Worm (Caenorhabditis elegans): ENCODE results near the gene D1086.11.

Gene D1086.11

DNA sequence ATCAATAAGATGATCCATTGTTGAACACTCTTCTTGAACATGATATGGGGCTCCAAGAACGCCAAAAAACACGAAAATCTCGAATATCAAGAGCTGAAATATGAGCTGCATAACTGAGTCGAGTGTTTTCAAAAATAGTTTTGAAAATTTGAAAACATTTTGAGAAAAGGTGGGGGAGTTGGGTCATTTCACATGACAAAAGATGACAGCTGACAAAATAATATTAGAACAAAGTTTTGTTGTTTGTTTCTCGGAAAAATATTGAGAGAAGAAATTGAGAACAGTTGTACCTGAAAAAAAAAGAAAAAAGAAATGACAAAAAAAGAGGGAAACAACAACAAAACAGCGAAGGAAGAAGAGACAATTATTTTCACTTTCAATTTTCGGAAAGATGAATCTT, 24.3 kb downstream of the D1086.11 start, which contains the start of the genes D1086.2 and D1086.1:
Gene D1086.2, minus strand, starts transcription at position 150 of the 400 bp plus-strand sequence.
Gene D1086.1, plus strand, starts transcription at position 340 of the 400 bp plus-strand sequence.
- TF ChIP-seq ets-7 (tag; optimal IDR thresholded peaks at IDR 0.05) (no peak), flt-1 (GFP tag; IDR thresholded peaks at IDR 0.05) (no peak), hnd-1 (tag; optimal IDR thresholded peaks at IDR 0.05) (no peak), ceh-36 (tag; optimal IDR thresholded peaks at IDR 0.05) (no peak), tra-4 (tag; optimal IDR thresholded peaks at IDR 0.05) (no peak), tbx-37 (GFP tag; conservative IDR thresholded peaks at IDR 0.05) (no peak), hmg-4 (GFP tag; optimal IDR thresholded peaks at IDR 0.05) (no peak), tbx-11 (GFP tag; IDR thresholded peaks at IDR 0.05) (no peak), aly-1 (tag; optimal IDR thresholded peaks at IDR 0.05) (no peak), sea-1 (GFP tag; conservative IDR thresholded peaks at IDR 0.05) (no peak), ceh-13 (GFP tag; optimal IDR thresholded peaks at IDR 0.05) (no peak), ama-1 (optimal IDR thresholded peaks at IDR 0.05) (no peak), scrt-1 (GFP tag; IDR thresholded peaks at IDR 0.05) (no peak), hmbx-1 (tag; optimal IDR thresholded peaks at IDR 0.05) (no peak), F13C5.2 (tag; optimal IDR thresholded peaks at IDR 0.05) (no peak), pes-1 (GFP tag; IDR thresholded peaks at IDR 0.05) (no peak), B0310.2 (tag; optimal IDR thresholded peaks at IDR 0.05) (no peak)

DNA sequence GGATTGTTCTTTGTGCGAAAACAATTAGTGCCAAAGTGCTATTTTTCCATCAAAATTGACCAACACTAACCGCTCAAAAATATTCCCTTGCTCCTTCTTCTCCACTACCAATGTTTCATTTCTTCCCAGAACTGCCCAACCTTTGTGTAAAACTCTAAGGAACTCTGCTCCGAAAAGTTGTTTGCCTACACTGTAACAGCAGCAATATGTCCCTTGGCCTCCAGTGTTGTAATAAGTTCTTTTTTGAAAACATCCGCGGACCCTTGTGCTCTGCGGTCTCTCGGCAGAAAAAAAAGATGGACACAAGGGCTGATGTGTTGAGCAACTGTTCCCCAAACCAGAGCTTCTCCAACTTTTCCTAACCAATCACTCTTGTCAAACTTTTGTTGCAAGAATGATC, 26.6 kb downstream of the D1086.11 start, which contains the start of gene D1086.12:
Gene D1086.12, plus strand, starts transcription at position 301 of the 400 bp plus-strand sequence.
- TF ChIP-seq hmg-4 (GFP tag; optimal IDR thresholded peaks at IDR 0.05) (no peak), flt-1 (GFP tag; IDR thresholded peaks at IDR 0.05) (no peak)

DNA sequence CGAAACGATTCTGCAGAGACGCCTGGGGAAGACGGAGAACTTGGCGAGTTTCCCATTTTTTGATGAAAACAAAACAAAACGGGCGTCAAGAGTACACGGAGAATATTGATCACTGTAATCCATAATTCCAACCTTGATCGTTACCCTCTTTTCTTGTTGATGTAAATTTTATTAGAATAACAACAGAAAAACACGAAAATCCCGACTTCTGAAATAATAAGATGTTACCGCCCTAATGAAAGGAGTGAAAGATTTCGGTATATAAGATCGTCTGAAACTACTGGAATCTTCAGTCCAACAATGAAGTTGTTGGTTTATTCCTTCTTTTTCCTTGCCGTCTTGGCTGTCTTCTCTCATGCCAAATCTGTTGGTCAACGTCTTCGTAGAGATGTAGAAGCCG, 29.7 kb downstream of the D1086.11 start, which contains the start of gene D1086.9:
Gene D1086.9, plus strand, starts transcription at position 301 of the 400 bp plus-strand sequence.
- TF ChIP-seq tra-4 (tag; optimal IDR thresholded peaks at IDR 0.05) (no peak), hmg-4 (GFP tag; optimal IDR thresholded peaks at IDR 0.05) (no peak), ama-1 (optimal IDR thresholded peaks at IDR 0.05) (no peak), B0310.2 (tag; optimal IDR thresholded peaks at IDR 0.05) (no peak)

DNA sequence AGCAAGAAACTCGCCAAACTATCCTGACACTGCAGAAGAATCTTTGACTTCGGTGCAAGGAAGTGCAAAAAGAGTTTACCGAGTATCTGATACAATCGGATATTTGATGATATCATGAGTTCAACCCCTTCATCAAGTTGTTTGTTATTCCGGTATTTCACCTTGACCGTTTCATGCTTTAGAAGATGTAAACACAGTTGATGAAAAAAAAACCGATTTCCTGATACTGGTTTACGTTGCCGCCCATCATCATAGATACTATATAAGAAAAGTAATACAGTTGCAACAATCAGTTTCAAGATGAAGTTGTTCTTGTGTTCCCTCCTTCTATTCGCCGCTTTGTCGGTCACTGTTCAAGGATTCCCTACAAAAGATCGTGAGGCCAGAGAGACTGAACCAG, 33.3 kb downstream of the D1086.11 start, which contains the start of gene H39E23.3:
Gene H39E23.3, plus strand, starts transcription at position 301 of the 400 bp plus-strand sequence.
- TF ChIP-seq hmbx-1 (tag; optimal IDR thresholded peaks at IDR 0.05) = no peak
- no peak for TF ChIP-seq B0310.2 (tag; optimal IDR thresholded peaks at IDR 0.05)
- TF ChIP-seq ets-7 (tag; optimal IDR thresholded peaks at IDR 0.05) = no peak
- no peak for TF ChIP-seq pes-1 (GFP tag; IDR thresholded peaks at IDR 0.05)
- TF ChIP-seq hnd-1 (tag; optimal IDR thresholded peaks at IDR 0.05) = no peak
- no peak for TF ChIP-seq sea-1 (GFP tag; conservative IDR thresholded peaks at IDR 0.05)
- no peak for TF ChIP-seq aly-1 (tag; optimal IDR thresholded peaks at IDR 0.05)
- TF ChIP-seq flt-1 (GFP tag; IDR thresholded peaks at IDR 0.05) = no peak
- no peak for TF ChIP-seq ceh-13 (GFP tag; optimal IDR thresholded peaks at IDR 0.05)
- no peak for TF ChIP-seq hmg-4 (GFP tag; optimal IDR thresholded peaks at IDR 0.05)
- no peak for TF ChIP-seq tbx-11 (GFP tag; IDR thresholded peaks at IDR 0.05)
- TF ChIP-seq F13C5.2 (tag; optimal IDR thresholded peaks at IDR 0.05) = no peak

DNA sequence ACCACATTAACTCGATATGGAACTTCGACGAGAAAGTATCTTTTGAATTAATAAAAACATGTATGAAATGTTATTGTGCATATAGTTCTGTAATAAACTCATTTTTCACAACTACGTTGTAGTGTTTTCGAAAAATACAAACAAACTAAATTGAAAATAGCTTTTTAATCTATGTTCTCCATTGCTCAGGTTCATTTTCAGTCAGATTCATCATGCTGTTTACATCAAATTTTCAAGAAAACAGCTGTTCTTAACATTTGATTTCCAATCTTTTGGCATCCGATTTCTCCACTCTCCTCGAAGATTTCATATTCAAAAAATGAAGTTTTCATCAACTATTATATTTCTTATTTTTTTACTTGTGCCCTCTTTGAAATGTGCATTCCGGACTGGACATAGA, 35.8 kb downstream of the D1086.11 start, which contains the start of gene H39E23.2:
Gene H39E23.2, plus strand, starts transcription at position 301 of the 400 bp plus-strand sequence.
- no peak for TF ChIP-seq F13C5.2 (tag; optimal IDR thresholded peaks at IDR 0.05)

DNA sequence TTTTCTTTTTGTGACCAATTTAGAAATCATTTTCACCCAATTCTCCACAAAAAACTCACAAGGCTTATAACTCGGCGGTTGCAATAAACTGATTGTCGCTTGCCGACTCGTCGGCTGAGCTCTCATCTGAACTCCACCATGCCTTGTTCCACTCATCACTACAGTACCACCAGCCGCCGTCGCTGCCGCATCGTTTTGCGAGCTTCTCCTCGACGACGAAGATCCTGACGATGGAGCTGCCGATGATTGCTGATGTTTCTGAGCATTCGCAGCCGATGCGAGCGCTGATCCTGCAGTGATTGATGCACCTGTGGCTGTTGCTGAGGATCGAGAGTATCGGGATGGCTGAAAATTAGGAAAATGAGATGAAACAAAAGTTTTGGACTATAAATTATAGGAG, 46.4 kb downstream of the D1086.11 start:
- TF ChIP-seq tbx-37 (GFP tag; conservative IDR thresholded peaks at IDR 0.05) (no peak), ama-1 (optimal IDR thresholded peaks at IDR 0.05) (no peak), tbx-11 (GFP tag; IDR thresholded peaks at IDR 0.05) (no peak), ceh-36 (tag; optimal IDR thresholded peaks at IDR 0.05) (no peak), hnd-1 (tag; optimal IDR thresholded peaks at IDR 0.05) (no peak), scrt-1 (GFP tag; IDR thresholded peaks at IDR 0.05) (no peak), hmg-4 (GFP tag; optimal IDR thresholded peaks at IDR 0.05) (no peak), ceh-13 (GFP tag; optimal IDR thresholded peaks at IDR 0.05) (no peak), ets-7 (tag; optimal IDR thresholded peaks at IDR 0.05) (no peak), aly-1 (tag; optimal IDR thresholded peaks at IDR 0.05) (no peak), flt-1 (GFP tag; IDR thresholded peaks at IDR 0.05) (no peak), F13C5.2 (tag; optimal IDR thresholded peaks at IDR 0.05) (no peak)

DNA sequence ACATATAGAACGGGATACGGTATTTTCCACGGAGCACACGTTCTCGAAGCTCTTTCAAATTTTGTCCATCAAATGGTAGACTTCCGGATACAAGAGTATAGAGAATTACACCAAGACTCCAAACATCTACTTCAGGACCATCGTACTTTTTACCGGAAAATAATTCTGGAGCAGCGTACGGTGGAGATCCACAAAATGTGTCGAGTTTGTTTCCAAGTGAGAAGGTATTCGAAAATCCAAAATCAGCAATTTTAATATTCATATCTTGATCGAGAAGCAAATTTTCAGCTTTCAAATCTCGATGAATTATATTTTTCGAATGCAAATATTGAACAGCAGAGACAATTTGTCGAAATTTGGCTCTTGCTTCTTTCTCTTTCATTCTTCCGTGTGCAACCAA, 48.9 kb downstream of the D1086.11 start:
- TF ChIP-seq aly-1 (tag; optimal IDR thresholded peaks at IDR 0.05) (no peak), hnd-1 (tag; optimal IDR thresholded peaks at IDR 0.05) (no peak), B0310.2 (tag; optimal IDR thresholded peaks at IDR 0.05) (no peak), tbx-11 (GFP tag; IDR thresholded peaks at IDR 0.05) (no peak), ets-7 (tag; optimal IDR thresholded peaks at IDR 0.05) (no peak), scrt-1 (GFP tag; IDR thresholded peaks at IDR 0.05) (no peak), ceh-13 (GFP tag; optimal IDR thresholded peaks at IDR 0.05) (no peak), F13C5.2 (tag; optimal IDR thresholded peaks at IDR 0.05) (no peak), sea-1 (GFP tag; conservative IDR thresholded peaks at IDR 0.05) (no peak), ama-1 (optimal IDR thresholded peaks at IDR 0.05) (no peak), pes-1 (GFP tag; IDR thresholded peaks at IDR 0.05) (no peak), hmg-4 (GFP tag; optimal IDR thresholded peaks at IDR 0.05) (no peak), tbx-37 (GFP tag; conservative IDR thresholded peaks at IDR 0.05) (no peak)

All from whole organism, early embryonic.